Worm (Caenorhabditis elegans): Measurements from ENCODE around the gene gst-13.

- TF ChIP-seq klf-2 (GFP tag; conservative IDR thresholded peaks at IDR 0.05) (no peak), tab-1 (GFP tag; IDR thresholded peaks at IDR 0.05) (no peak)
These were observed 2.6 kb downstream of the gst-13 start for ce11 chrII:9233813-9234212.

All from whole organism, midembryonic.